Worm (Caenorhabditis elegans) whole organism, L3 larva: ENCODE data around the gene idpp-3.

Experiments used
- R02D3.7 ChIP-seq: fragments of 150-350 bp; optimal IDR thresholded peaks from 2 replicates; lab custom pipeline; 2014; ENCODE audit warnings: missing biosample characterization, missing genetic modification characterization
- ZK546.5 ChIP-seq: sonication (generic microtip); optimal IDR thresholded peaks from 2 replicates; lab custom pipeline; 2017; ENCODE audit warnings: missing biosample characterization, missing genetic modification characterization
- aly-2 ChIP-seq: fragments of 150-350 bp; optimal IDR thresholded peaks from 2 replicates; lab custom pipeline; 2014; ENCODE audit warnings: missing biosample characterization, missing genetic modification characterization
- ama-1 ChIP-seq: fragments of 150-350 bp; optimal IDR thresholded peaks from 2 replicates; lab custom pipeline; 2018
- ceh-16 ChIP-seq: sonication (generic microtip); optimal IDR thresholded peaks from 2 replicates; lab custom pipeline; 2017; ENCODE audit warnings: missing biosample characterization, missing genetic modification characterization
- ceh-28 ChIP-seq: fragments of 150-350 bp; optimal IDR thresholded peaks from 2 replicates; lab custom pipeline; 2014; ENCODE audit warnings: missing biosample characterization, missing genetic modification reagents, missing genetic modification characterization
- ceh-82 ChIP-seq: fragments of 150-350 bp; optimal IDR thresholded peaks from 2 replicates; lab custom pipeline; 2014; ENCODE audit warnings: missing biosample characterization, missing genetic modification characterization
- ceh-9 ChIP-seq: sonication (generic microtip); optimal IDR thresholded peaks from 2 replicates; lab custom pipeline; 2018; ENCODE audit warnings: missing biosample characterization, missing genetic modification characterization
- egl-27 ChIP-seq: sonication (generic microtip); optimal IDR thresholded peaks from 4 replicates; lab custom pipeline; 2017; ENCODE audit warnings: missing biosample characterization, missing genetic modification reagents, missing genetic modification characterization
- egl-5 ChIP-seq: fragments of 150-350 bp; optimal IDR thresholded peaks from 2 replicates; lab custom pipeline; 2017; ENCODE audit warnings: missing biosample characterization, missing genetic modification reagents, missing genetic modification characterization, inconsistent platforms
- elt-3 ChIP-seq, 3 experiments: fragments of 150-350 bp in 1 of 3; sonication (generic microtip) in 2 of 3; optimal IDR thresholded peaks; 2 replicates in 2 of 3; 4 replicates in 1 of 3; lab custom pipeline; 2014 to 2017; ENCODE audit warnings: missing biosample characterization in 3 of 3, missing genetic modification characterization in 3 of 3
- eor-1 ChIP-seq, 2 experiments: fragments of 150-350 bp; optimal IDR thresholded peaks; 2 replicates each; lab custom pipeline; 2014 to 2018; ENCODE audit warnings: missing biosample characterization in 2 of 2, missing genetic modification characterization in 2 of 2
- fkh-10 ChIP-seq: sonication (generic microtip); optimal IDR thresholded peaks from 2 replicates; lab custom pipeline; 2017; ENCODE audit warnings: missing biosample characterization, missing genetic modification reagents, missing genetic modification characterization
- fkh-2 ChIP-seq: fragments of 150-350 bp; optimal IDR thresholded peaks from 2 replicates; lab custom pipeline; 2014; ENCODE audit warnings: missing biosample characterization, missing genetic modification reagents, missing genetic modification characterization
- fos-1 ChIP-seq: fragments of 150-350 bp; optimal IDR thresholded peaks from 2 replicates; lab custom pipeline; 2014; ENCODE audit warnings: missing biosample characterization, missing genetic modification characterization
- hmg-11 ChIP-seq: sonication (generic microtip); optimal IDR thresholded peaks from 2 replicates; lab custom pipeline; 2016; ENCODE audit warnings: missing genetic modification characterization, missing compliant biosample characterization
- jun-1 ChIP-seq: fragments of 150-350 bp; optimal IDR thresholded peaks from 2 replicates; lab custom pipeline; 2014; ENCODE audit warnings: missing biosample characterization, missing genetic modification reagents, missing genetic modification characterization
- lin-15B ChIP-seq: fragments of 150-350 bp; optimal IDR thresholded peaks from 2 replicates; lab custom pipeline; 2014; ENCODE audit warnings: missing biosample characterization, missing genetic modification characterization
- lin-39 ChIP-seq: fragments of 150-350 bp; optimal IDR thresholded peaks from 2 replicates; lab custom pipeline; 2018; ENCODE audit warnings: missing biosample characterization, missing genetic modification reagents, missing genetic modification characterization
- lsy-12 ChIP-seq: sonication (generic microtip); optimal IDR thresholded peaks from 2 replicates; lab custom pipeline; 2016; ENCODE audit warnings: mild to moderate bottlenecking, missing genetic modification characterization, missing compliant biosample characterization
- mdl-1 ChIP-seq: fragments of 150-350 bp; optimal IDR thresholded peaks from 2 replicates; lab custom pipeline; 2014; ENCODE audit warnings: missing biosample characterization, missing genetic modification characterization
- mml-1 ChIP-seq: fragments of 150-350 bp; sonication (generic microtip); optimal IDR thresholded peaks from 3 replicates; lab custom pipeline; 2014; ENCODE audit warnings: missing biosample characterization, missing genetic modification characterization
- nfya-1 ChIP-seq: sonication (generic microtip); optimal IDR thresholded peaks from 2 replicates; lab custom pipeline; 2017; ENCODE audit warnings: missing genetic modification characterization, mild to moderate bottlenecking, missing compliant biosample characterization, antibody characterized with exemption, moderate library complexity; ENCODE audit not compliant: insufficient read depth
- nhr-12 ChIP-seq: fragments of 150-350 bp; optimal IDR thresholded peaks from 2 replicates; lab custom pipeline; 2014; ENCODE audit warnings: missing biosample characterization, missing genetic modification characterization
- nhr-237 ChIP-seq: fragments of 150-350 bp; optimal IDR thresholded peaks from 2 replicates; lab custom pipeline; 2014; ENCODE audit warnings: missing biosample characterization, missing genetic modification characterization
- nhr-25 ChIP-seq: sonication (generic microtip); optimal IDR thresholded peaks from 2 replicates; lab custom pipeline; 2017; ENCODE audit warnings: missing biosample characterization, missing genetic modification characterization
- nhr-28 ChIP-seq: fragments of 150-350 bp; optimal IDR thresholded peaks from 2 replicates; lab custom pipeline; 2014; ENCODE audit warnings: missing biosample characterization, missing genetic modification characterization
- nhr-67 ChIP-seq: fragments of 150-350 bp; optimal IDR thresholded peaks from 2 replicates; lab custom pipeline; 2014; ENCODE audit warnings: missing biosample characterization, missing genetic modification characterization
- nhr-76 ChIP-seq: fragments of 150-350 bp; sonication (generic microtip); optimal IDR thresholded peaks from 5 replicates; lab custom pipeline; 2014; ENCODE audit warnings: missing biosample characterization, missing genetic modification characterization
- nhr-77 ChIP-seq: fragments of 150-350 bp; optimal IDR thresholded peaks from 2 replicates; lab custom pipeline; 2014; ENCODE audit warnings: missing biosample characterization, missing genetic modification characterization
- pha-4 ChIP-seq: fragments of 150-350 bp; optimal IDR thresholded peaks from 2 replicates; lab custom pipeline; 2014; ENCODE audit warnings: missing biosample characterization, missing genetic modification reagents, missing genetic modification characterization
- pqm-1 ChIP-seq: fragments of 150-350 bp; optimal IDR thresholded peaks from 2 replicates; lab custom pipeline; 2017; ENCODE audit warnings: missing biosample characterization, missing genetic modification characterization, inconsistent platforms
- sea-2 ChIP-seq: fragments of 150-350 bp; sonication (generic microtip); optimal IDR thresholded peaks from 4 replicates; lab custom pipeline; 2014; ENCODE audit warnings: missing biosample characterization, missing genetic modification reagents, missing genetic modification characterization
- skn-1 ChIP-seq: fragments of 150-350 bp; optimal IDR thresholded peaks from 2 replicates; lab custom pipeline; 2014; ENCODE audit warnings: missing biosample characterization, missing genetic modification characterization
- tbx-2 ChIP-seq: sonication (generic microtip); optimal IDR thresholded peaks from 2 replicates; lab custom pipeline; 2016; ENCODE audit warnings: mild to moderate bottlenecking, missing genetic modification characterization, missing compliant biosample characterization
- unc-62 ChIP-seq: fragments of 150-350 bp; sonication (generic microtip); optimal IDR thresholded peaks from 4 replicates; lab custom pipeline; 2014; ENCODE audit warnings: missing biosample characterization, missing genetic modification reagents, missing genetic modification characterization

The idpp-3 gene

DNA sequence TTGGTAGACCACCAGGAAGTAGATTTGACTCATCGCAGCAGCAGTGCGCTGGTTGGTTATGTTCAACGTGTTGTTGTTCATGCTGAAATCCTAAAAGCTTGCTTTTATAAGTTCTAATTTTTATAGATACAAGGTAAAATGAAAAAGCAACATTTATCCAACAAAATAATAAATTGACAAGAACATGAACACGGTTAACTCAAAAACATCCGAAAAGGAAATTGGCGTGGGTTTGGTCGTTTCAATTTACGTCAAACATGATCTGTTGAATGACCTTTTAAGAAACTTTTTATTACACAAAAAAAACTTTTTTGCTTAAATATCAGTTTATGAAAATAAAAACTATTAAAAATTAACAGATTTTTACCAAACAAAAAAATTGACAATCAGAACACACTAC, 32.5 kb downstream of the idpp-3 start, which contains the start of gene ntr-2:
ntr-2 (minus strand) TSS at position 101 of the 400 bp plus-strand sequence.
- no peak for TF ChIP-seq eor-1 (tag; optimal IDR thresholded peaks at IDR 0.05; lab: Kevin White, UChicago)
- TF ChIP-seq fos-1, result no peak
- no peak for TF ChIP-seq unc-62 (GFP tag; lab: Kevin White, UChicago)
- TF ChIP-seq pqm-1 (tag; lab: Kevin White, UChicago), result no peak
- no peak for TF ChIP-seq ceh-82 (tag; lab: Kevin White, UChicago)
- TF ChIP-seq mdl-1, result no peak
- TF ChIP-seq pha-4 (tag; lab: Kevin White, UChicago), result no peak
- no peak for TF ChIP-seq jun-1
- TF ChIP-seq nhr-77 (tag; lab: Kevin White, UChicago), result no peak
- no peak for TF ChIP-seq ceh-16 (tag; lab: Kevin White, UChicago)
- TF ChIP-seq egl-27, result no peak
- no peak for TF ChIP-seq sea-2 (GFP tag; lab: Kevin White, UChicago)
- no peak for TF ChIP-seq elt-3 (tag; optimal IDR thresholded peaks at IDR 0.05; lab: Kevin White, UChicago)
- TF ChIP-seq nhr-25 (tag; lab: Kevin White, UChicago), result no peak

DNA sequence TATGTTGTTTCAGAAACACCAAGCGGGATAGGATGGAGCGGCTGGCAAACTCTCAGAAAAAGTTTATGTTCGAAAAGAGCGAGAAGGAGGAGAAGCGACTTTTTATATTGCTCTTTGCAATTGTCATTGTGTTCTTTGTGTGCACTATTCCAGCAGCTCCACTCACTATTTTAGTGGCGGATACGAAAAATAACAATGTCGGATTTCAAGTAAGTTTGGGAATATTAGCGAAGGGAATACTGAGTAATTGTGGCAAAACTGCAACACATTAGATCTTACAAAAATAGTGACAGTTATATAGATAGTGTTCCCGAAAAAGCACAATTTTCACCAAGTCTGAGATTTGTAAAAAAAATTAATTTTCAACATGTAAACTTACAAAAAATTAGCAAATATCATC, 38.6 kb downstream of the idpp-3 start:
- TF ChIP-seq nhr-237 (tag; lab: Kevin White, UChicago) (no peak), ceh-82 (tag; lab: Kevin White, UChicago) (no peak), nhr-77 (tag; lab: Kevin White, UChicago) (no peak), nhr-76 (tag; lab: Kevin White, UChicago) (no peak), hmg-11 (tag; lab: Kevin White, UChicago) (no peak), nfya-1 (tag; lab: Kevin White, UChicago) (no peak), ceh-16 (tag; lab: Kevin White, UChicago) (no peak), nhr-12 (tag; lab: Kevin White, UChicago) (no peak), nhr-67 (tag; lab: Kevin White, UChicago) (no peak), ceh-9 (no peak)

DNA sequence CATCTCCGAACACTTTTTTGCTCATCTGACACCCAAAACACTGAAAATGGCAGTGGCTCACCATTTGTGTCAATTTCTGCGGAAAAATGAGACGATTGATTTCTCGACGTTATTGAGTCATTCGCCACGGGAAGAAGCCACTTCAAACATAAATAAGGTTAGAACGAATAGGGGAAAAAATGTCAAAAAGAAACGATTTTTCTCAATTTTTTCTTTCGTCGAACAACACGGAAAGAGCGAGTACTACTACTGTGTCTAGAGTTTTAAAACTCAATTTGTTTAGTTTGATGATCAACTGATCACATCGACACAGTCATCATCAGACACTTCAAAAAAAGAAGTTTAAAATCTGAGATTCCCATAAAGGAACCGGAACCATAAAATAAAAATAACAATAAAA, 40.5 kb downstream of the idpp-3 start:
- no peak for TF ChIP-seq lin-15B (tag; lab: Kevin White, UChicago)
- TF ChIP-seq jun-1, result no peak
- TF ChIP-seq fkh-10 (GFP tag; lab: Kevin White, UChicago), result peak; percentile 86

DNA sequence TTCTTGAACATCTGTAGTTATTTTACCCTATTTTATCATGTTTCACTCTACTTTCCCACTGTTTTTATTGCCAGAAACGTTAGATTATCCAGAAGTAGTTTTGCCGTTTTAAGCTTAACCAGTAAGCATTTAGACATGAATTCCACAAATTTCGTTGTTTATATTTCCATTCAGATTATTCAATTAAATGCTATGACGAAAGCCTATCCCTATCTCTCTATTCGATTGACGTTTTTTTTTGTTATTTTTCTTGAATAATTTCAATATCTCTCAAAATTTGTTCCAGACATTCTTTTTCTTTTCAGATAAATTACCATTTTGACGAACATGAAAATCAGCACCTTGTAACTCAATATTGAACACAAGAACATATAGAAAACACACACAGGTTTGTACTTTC, 42.8 kb downstream of the idpp-3 start, which contains the start of gene npr-40:
npr-40 (plus strand) TSS at position 301 of the 400 bp plus-strand sequence.
- TF ChIP-seq nhr-28 (no peak), fkh-2 (tag; lab: Kevin White, UChicago) (no peak), ZK546.5 (no peak), mdl-1 (no peak), ama-1 (lab: Kevin White, UChicago) (no peak), ceh-16 (tag; lab: Kevin White, UChicago) (no peak), nfya-1 (tag; lab: Kevin White, UChicago) (no peak), sea-2 (GFP tag; lab: Kevin White, UChicago) (no peak), mml-1 (tag; lab: Kevin White, UChicago) (no peak), lin-39 (tag; lab: Kevin White, UChicago) (no peak), jun-1 (no peak), nhr-77 (tag; lab: Kevin White, UChicago) (no peak), egl-5 (no peak), nhr-237 (tag; lab: Kevin White, UChicago) (no peak), unc-62 (GFP tag; lab: Kevin White, UChicago) (no peak), pqm-1 (tag; lab: Kevin White, UChicago) (no peak), tbx-2 (tag; lab: Kevin White, UChicago) (no peak), aly-2 (no peak), R02D3.7 (no peak), skn-1 (tag; lab: Kevin White, UChicago) (no peak)

DNA sequence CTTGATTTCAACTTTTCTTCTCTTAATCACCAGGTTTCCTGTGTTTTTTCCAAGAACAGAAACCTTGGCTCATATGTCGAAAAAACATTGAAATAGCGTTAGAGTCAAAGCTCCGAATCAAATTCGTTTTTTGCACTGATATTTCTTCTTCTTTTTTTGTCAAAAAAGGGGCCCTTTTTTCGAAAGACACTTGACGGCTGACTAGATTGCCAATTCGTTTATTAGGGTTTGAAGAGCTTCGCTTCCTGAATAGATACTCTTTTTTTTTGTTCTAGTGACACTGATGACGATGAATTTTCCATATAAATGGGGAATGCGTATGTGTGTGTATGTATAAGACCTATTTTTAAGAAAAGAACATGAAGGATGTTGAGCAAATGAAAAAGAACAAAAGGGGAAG, 44.6 kb downstream of the idpp-3 start:
- TF ChIP-seq nhr-12 (tag; lab: Kevin White, UChicago), result no peak
- TF ChIP-seq ceh-28 (tag; lab: Kevin White, UChicago), result no peak
- TF ChIP-seq fkh-10 (GFP tag; lab: Kevin White, UChicago), result peak; percentile 9
- TF ChIP-seq lsy-12 (tag; lab: Kevin White, UChicago), result no peak
- no peak for TF ChIP-seq eor-1 (tag; optimal IDR thresholded peaks at IDR 0.05; lab: Kevin White, UChicago)
